Fruit fly (Drosophila melanogaster) whole organism, embryonic: ENCODE measurements around the gene Ilp4.
A peak's percentile ranks its signal among the peaks of the same experiment; 100 is the strongest.

ENCODE experiments used
- Adf1 ChIP-seq: fragments of 200-800 bp; sonication (Bioruptor generic); IDR thresholded peaks from 2 replicates; pipeline ENCODE4 v1.3.6; 2022; ENCODE audit warnings: missing biosample characterization, missing genetic modification characterization
- B-H1 ChIP-seq: fragments of 200-800 bp; sonication (Bioruptor generic); IDR thresholded peaks from 3 replicates; pipeline ENCODE4 v1.3.6; 2022; ENCODE audit warnings: missing biosample characterization, missing genetic modification characterization
- CG11085 ChIP-seq: fragments of 200-800 bp; sonication (Bioruptor generic); IDR thresholded peaks from 2 replicates; pipeline ENCODE4 v1.3.6; 2022; ENCODE audit warnings: missing biosample characterization, missing genetic modification characterization
- CG11456 ChIP-seq: fragments of 200-800 bp; sonication (Bioruptor generic); IDR thresholded peaks from 3 replicates; pipeline ENCODE4 v1.3.6; 2022; ENCODE audit warnings: missing biosample characterization, missing genetic modification characterization
- CG12236 ChIP-seq: fragments of 200-800 bp; sonication (Bioruptor generic); optimal IDR thresholded peaks from 2 replicates; lab custom pipeline; 2016; ENCODE audit warnings: missing biosample characterization, missing genetic modification characterization
- CG17385 ChIP-seq: fragments of 200-800 bp; sonication (Bioruptor generic); optimal IDR thresholded peaks from 3 replicates; lab custom pipeline; 2018; ENCODE audit warnings: missing biosample characterization, mild to moderate bottlenecking, missing genetic modification characterization
- CG4820 ChIP-seq: fragments of 200-800 bp; sonication (Bioruptor generic); optimal IDR thresholded peaks from 3 replicates; lab custom pipeline; 2016; ENCODE audit warnings: missing biosample characterization, missing genetic modification characterization
- CG7987 ChIP-seq: fragments of 200-800 bp; sonication (Bioruptor generic); optimal IDR thresholded peaks from 2 replicates; lab custom pipeline; 2018; ENCODE audit warnings: missing biosample characterization, mild to moderate bottlenecking, missing genetic modification characterization, moderate library complexity
- CG8478 ChIP-seq: fragments of >200 bp; optimal IDR thresholded peaks from 2 replicates; lab custom pipeline; 2018
- D ChIP-seq, 2 experiments: fragments of 200-800 bp in 1 of 2; fragments of >200 bp in 1 of 2; sonication (Bioruptor generic) in 1 of 2; optimal IDR thresholded peaks; 2 replicates in 1 of 2; 3 replicates in 1 of 2; lab custom pipeline; 2017; ENCODE audit warnings: mild to moderate bottlenecking in 1 of 2, missing biosample characterization in 1 of 2, missing genetic modification characterization in 1 of 2, missing genetic modification reagents in 1 of 2
- D19A ChIP-seq: fragments of 200-800 bp; optimal IDR thresholded peaks from 3 replicates; lab custom pipeline; 2019; ENCODE audit warnings: missing biosample characterization, mild to moderate bottlenecking, missing genetic modification characterization, moderate library complexity
- Dfd ChIP-seq, 2 experiments: fragments of >200 bp; optimal IDR thresholded peaks; 2 replicates each; lab custom pipeline; 2017; ENCODE audit warnings: missing biosample characterization in 2 of 2, missing genetic modification characterization in 2 of 2
- Dip3 ChIP-seq: fragments of 200-800 bp; sonication (Bioruptor generic); optimal IDR thresholded peaks from 3 replicates; lab custom pipeline; 2016; ENCODE audit warnings: missing biosample characterization, missing genetic modification characterization
- Eip74EF ChIP-seq, 2 experiments: fragments of 200-800 bp in 1 of 2; fragments of >200 bp in 1 of 2; sonication (Bioruptor generic) in 1 of 2; optimal IDR thresholded peaks; 2 replicates each; lab custom pipeline; 2017 to 2019; ENCODE audit warnings: missing biosample characterization in 2 of 2, missing genetic modification characterization in 2 of 2, mild to moderate bottlenecking in 1 of 2, moderate library complexity in 1 of 2
- Ets65A ChIP-seq: fragments of 200-800 bp; sonication (Bioruptor generic); peaks from one replicate; lab custom pipeline; 2016; ENCODE audit warnings: missing biosample characterization, missing genetic modification characterization
- GATAe ChIP-seq: fragments of 200-800 bp; sonication (Bioruptor generic); conservative IDR thresholded peaks from 2 replicates; pipeline ENCODE4 v1.3.6; 2022; ENCODE audit warnings: missing biosample characterization, missing genetic modification characterization
- HLH54F ChIP-seq: fragments of 200-800 bp; sonication (Bioruptor generic); optimal IDR thresholded peaks from 3 replicates; lab custom pipeline; 2016; ENCODE audit warnings: missing biosample characterization, missing genetic modification characterization
- Hr78 ChIP-seq, 2 experiments: fragments of 200-800 bp in 1 of 2; fragments of >200 bp in 1 of 2; sonication (Bioruptor generic) in 1 of 2; optimal IDR thresholded peaks; 2 replicates each; lab custom pipeline; 2017 to 2019; ENCODE audit warnings: missing biosample characterization in 2 of 2, missing genetic modification characterization in 2 of 2, mild to moderate bottlenecking in 1 of 2, moderate library complexity in 1 of 2
- Kr ChIP-seq: fragments of 200-800 bp; sonication (Bioruptor generic); optimal IDR thresholded peaks from 2 replicates; lab custom pipeline; 2017; ENCODE audit warnings: missing biosample characterization, mild to moderate bottlenecking, missing genetic modification characterization
- Lhr ChIP-seq: fragments of 200-800 bp; sonication (Bioruptor generic); optimal IDR thresholded peaks from 3 replicates; lab custom pipeline; 2017; ENCODE audit warnings: mild to moderate bottlenecking, missing biosample characterization, missing genetic modification reagents, missing genetic modification characterization
- PHDP ChIP-seq: fragments of 200-800 bp; sonication (Bioruptor generic); optimal IDR thresholded peaks from 3 replicates; lab custom pipeline; 2018; ENCODE audit warnings: missing biosample characterization, mild to moderate bottlenecking, missing genetic modification characterization, moderate library complexity
- Sry-β ChIP-seq: fragments of 200-800 bp; sonication (Bioruptor generic); optimal IDR thresholded peaks from 2 replicates; lab custom pipeline; 2018; ENCODE audit warnings: missing biosample characterization, mild to moderate bottlenecking, missing genetic modification characterization, moderate library complexity
- ase ChIP-seq: fragments of 200-800 bp; sonication (Bioruptor generic); IDR thresholded peaks from 3 replicates; pipeline ENCODE4 v1.3.6; 2022; ENCODE audit warnings: missing biosample characterization, missing genetic modification characterization
- bab2 ChIP-seq: fragments of 200-800 bp; sonication (Bioruptor generic); optimal IDR thresholded peaks from 2 replicates; lab custom pipeline; 2016; ENCODE audit warnings: missing biosample characterization, missing genetic modification characterization
- bcd ChIP-seq: fragments of 200-800 bp; sonication (Bioruptor generic); optimal IDR thresholded peaks from 2 replicates; lab custom pipeline; 2017; ENCODE audit warnings: missing biosample characterization, mild to moderate bottlenecking, missing genetic modification characterization
- cg ChIP-seq: fragments of 200-800 bp; sonication (Bioruptor generic); optimal IDR thresholded peaks from 3 replicates; lab custom pipeline; 2019; ENCODE audit warnings: missing biosample characterization, mild to moderate bottlenecking, missing genetic modification characterization, moderate library complexity
- chinmo ChIP-seq: fragments of 200-800 bp; sonication (Bioruptor generic); IDR thresholded peaks from 4 replicates; pipeline ENCODE4 v1.3.6; 2022; ENCODE audit warnings: missing biosample characterization, missing genetic modification characterization; ENCODE audit not compliant: partially characterized antibody
- disco-r ChIP-seq: fragments of 200-800 bp; sonication (Bioruptor generic); optimal IDR thresholded peaks from 2 replicates; lab custom pipeline; 2016; ENCODE audit warnings: missing biosample characterization, missing genetic modification characterization
- dysf ChIP-seq: fragments of 200-800 bp; sonication (Bioruptor generic); IDR thresholded peaks from 3 replicates; pipeline ENCODE4 v1.3.6; 2022; ENCODE audit warnings: missing biosample characterization, missing genetic modification characterization
- en ChIP-seq: fragments of 200-800 bp; sonication (Bioruptor generic); optimal IDR thresholded peaks from 2 replicates; lab custom pipeline; 2016; ENCODE audit warnings: missing biosample characterization, missing genetic modification characterization
- fd102C ChIP-seq: fragments of 200-800 bp; sonication (Bioruptor generic); optimal IDR thresholded peaks from 2 replicates; lab custom pipeline; 2018; ENCODE audit warnings: missing biosample characterization, mild to moderate bottlenecking, missing genetic modification characterization, moderate library complexity
- fd64A ChIP-seq: fragments of 200-800 bp; sonication (Bioruptor generic); optimal IDR thresholded peaks from 3 replicates; lab custom pipeline; 2018; ENCODE audit warnings: missing biosample characterization, mild to moderate bottlenecking, missing genetic modification characterization
- ftz-f1 ChIP-seq: fragments of 200-800 bp; sonication (Bioruptor generic); optimal IDR thresholded peaks from 2 replicates; lab custom pipeline; 2016; ENCODE audit warnings: missing biosample characterization, missing genetic modification characterization
- gem ChIP-seq: fragments of 200-800 bp; sonication (Bioruptor generic); optimal IDR thresholded peaks from 2 replicates; lab custom pipeline; 2019; ENCODE audit warnings: missing biosample characterization, mild to moderate bottlenecking, missing genetic modification characterization, moderate library complexity
- kni ChIP-seq: fragments of 200-800 bp; sonication (Bioruptor generic); optimal IDR thresholded peaks from 3 replicates; lab custom pipeline; 2017; ENCODE audit warnings: mild to moderate bottlenecking, missing biosample characterization, missing genetic modification reagents, missing genetic modification characterization
- mld ChIP-seq: fragments of 200-800 bp; sonication (Bioruptor generic); IDR thresholded peaks from 3 replicates; pipeline ENCODE4 v1.3.6; 2022; ENCODE audit warnings: missing biosample characterization, missing genetic modification characterization; ENCODE audit not compliant: partially characterized antibody
- pho ChIP-seq: fragments of 200-800 bp; sonication (Bioruptor generic); optimal IDR thresholded peaks from 2 replicates; lab custom pipeline; 2016; ENCODE audit warnings: missing biosample characterization, missing genetic modification characterization
- ro ChIP-seq: fragments of 200-800 bp; sonication (Bioruptor generic); IDR thresholded peaks from 2 replicates; pipeline ENCODE4 v1.3.6; 2022; ENCODE audit warnings: missing biosample characterization, missing genetic modification characterization
- sens ChIP-seq: fragments of 200-800 bp; sonication (Bioruptor generic); peaks from one replicate; lab custom pipeline; 2016; ENCODE audit warnings: missing biosample characterization, missing genetic modification characterization
- sr ChIP-seq: fragments of 200-800 bp; sonication (Bioruptor generic); IDR thresholded peaks from 3 replicates; pipeline ENCODE4 v1.3.6; 2022; ENCODE audit warnings: missing biosample characterization, missing genetic modification characterization
- trem ChIP-seq: fragments of 200-800 bp; optimal IDR thresholded peaks from 3 replicates; lab custom pipeline; 2019; ENCODE audit warnings: missing biosample characterization, mild to moderate bottlenecking, missing genetic modification characterization, moderate library complexity
- twi ChIP-seq: fragments of 200-800 bp; optimal IDR thresholded peaks from 2 replicates; lab custom pipeline; 2019; ENCODE audit warnings: missing biosample characterization, mild to moderate bottlenecking, missing genetic modification characterization, moderate library complexity
- vfl ChIP-seq: fragments of 200-800 bp; sonication (Bioruptor generic); optimal IDR thresholded peaks from 2 replicates; lab custom pipeline; 2016; ENCODE audit warnings: missing biosample characterization, missing genetic modification characterization
- z ChIP-seq: fragments of 200-800 bp; sonication (Bioruptor generic); IDR thresholded peaks from 3 replicates; pipeline ENCODE4 v1.3.6; 2022; ENCODE audit warnings: missing biosample characterization, missing genetic modification characterization

Ilp4 gene

dm6 chr3L:9845980-9846538 is 42.0 kb upstream of the Ilp4 start (continued):
- TF ChIP-seq ase (no peak), ftz-f1 (peak; percentile 81), chinmo (GFP tag; lab: Robert Waterston, UW) (0 out of 4 replicates have a peak, but pooled peaks have one; percentile 33), CG17385 (GFP tag; lab: Kevin White, UChicago) (no peak), en (GFP tag; lab: Kevin White, UChicago) (no peak), cg (GFP tag; lab: Kevin White, UChicago) (peak; percentile 58), B-H1 (GFP tag; lab: Robert Waterston, UW) (no peak), gem (no peak), GATAe (GFP tag; lab: Robert Waterston, UW) (peak; percentile 37; the same call in 1 of the 2 replicates), PHDP (tag; lab: Kevin White, UChicago) (no peak), trem (tag; lab: Kevin White, UChicago) (no peak), Adf1 (no peak; the same call in 1 of the 2 replicates), dysf (GFP tag; lab: Robert Waterston, UW) (no peak), disco-r (GFP tag; lab: Kevin White, UChicago) (no peak), Lhr (GFP tag; lab: Kevin White, UChicago) (no peak), Kr (GFP tag; lab: Kevin White, UChicago) (no peak), Eip74EF (GFP tag; optimal IDR thresholded peaks at IDR 0.05; lab: Kevin White, UChicago) (peak in 1 of 2 experiments; percentile 10), sens (GFP tag; lab: Kevin White, UChicago) (peak; percentile 16), fd64A (GFP tag; lab: Kevin White, UChicago) (no peak), z (GFP tag; lab: Robert Waterston, UW) (no peak), bab2 (GFP tag; lab: Kevin White, UChicago) (no peak), CG4820 (no peak), CG12236 (no peak), fd102C (GFP tag; lab: Kevin White, UChicago) (no peak), twi (tag; lab: Kevin White, UChicago) (peak; percentile 31), CG7987 (GFP tag; lab: Kevin White, UChicago) (no peak), CG11085 (GFP tag; lab: Robert Waterston, UW) (0 out of 2 replicates have a peak, but pooled peaks have one; percentile 33), kni (peak; percentile 11), vfl (no peak), pho (GFP tag; lab: Kevin White, UChicago) (no peak), D (optimal IDR thresholded peaks at IDR 0.05; lab: Kevin White, UChicago) (no peak), D (GFP tag; optimal IDR thresholded peaks at IDR 0.05; lab: Kevin White, UChicago) (no peak)

- TF ChIP-seq ro (GFP tag; lab: Robert Waterston, UW) (no peak), sr (GFP tag; lab: Robert Waterston, UW) (peak; percentile 78; the same call in 1 of the 3 replicates), Eip74EF (GFP tag; optimal IDR thresholded peaks at IDR 0.05; lab: Kevin White, UChicago) (no peak), CG11456 (GFP tag; lab: Robert Waterston, UW) (no peak), D19A (tag; lab: Kevin White, UChicago) (peak; percentile 60), Sry-β (GFP tag; lab: Kevin White, UChicago) (peak; percentile 51), Dip3 (GFP tag; lab: Kevin White, UChicago) (no peak), chinmo (GFP tag; lab: Robert Waterston, UW) (no peak)
Observed at dm6 chr3L:9842043-9842442, 38.0 kb upstream of the Ilp4 start.

- TF ChIP-seq Hr78 (GFP tag; optimal IDR thresholded peaks at IDR 0.05; lab: Kevin White, UChicago), result no peak
- TF ChIP-seq bcd (GFP tag; lab: Kevin White, UChicago), result no peak
- TF ChIP-seq Ets65A (GFP tag; lab: Kevin White, UChicago), result peak; percentile 39
- peak in 1 of 2 experiments; percentile 44 for TF ChIP-seq Dfd (GFP tag; optimal IDR thresholded peaks at IDR 0.05; lab: Kevin White, UChicago)
- TF ChIP-seq mld (GFP tag; lab: Robert Waterston, UW), result 0 out of 3 replicates have a peak, but pooled peaks have one; percentile 34
- TF ChIP-seq CG8478 (lab: Kevin White, UChicago), result peak; percentile 44
- TF ChIP-seq HLH54F, result no peak
Observed at dm6 chr3L:9840710-9841109, 36.6 kb upstream of the Ilp4 start.
